Worm (Caenorhabditis elegans) whole organism, late embryonic: Measurements from ENCODE around the gene ZK688.7.

Experiments
- C08G9.2 ChIP-seq: sonication (generic microtip); optimal IDR thresholded peaks from 2 replicates; lab custom pipeline; 2016; ENCODE audit warnings: mild to moderate bottlenecking, missing genetic modification characterization, moderate library complexity, missing compliant biosample characterization
- C38D4.7 ChIP-seq: fragments of 200-800 bp; sonication (Bioruptor generic); optimal IDR thresholded peaks from 2 replicates; lab custom pipeline; 2018; ENCODE audit warnings: mild to moderate bottlenecking, missing genetic modification characterization, moderate library complexity, missing compliant biosample characterization
- Y22D7AL.16 ChIP-seq: sonication (generic microtip); optimal IDR thresholded peaks from 2 replicates; lab custom pipeline; 2016; ENCODE audit warnings: missing genetic modification characterization, missing compliant biosample characterization
- ahr-1 ChIP-seq: sonication (generic microtip); optimal IDR thresholded peaks from 2 replicates; lab custom pipeline; 2016; ENCODE audit warnings: missing genetic modification characterization, missing compliant biosample characterization
- ama-1 ChIP-seq: fragments of 150-350 bp; optimal IDR thresholded peaks from 2 replicates; lab custom pipeline; 2014
- ceh-18 ChIP-seq: sonication (generic microtip); optimal IDR thresholded peaks from 2 replicates; lab custom pipeline; 2016; ENCODE audit warnings: missing genetic modification characterization, missing compliant biosample characterization
- ceh-19 ChIP-seq: fragments of 200-800 bp; sonication (Bioruptor generic); optimal IDR thresholded peaks from 2 replicates; lab custom pipeline; 2018; ENCODE audit warnings: mild to moderate bottlenecking, missing genetic modification characterization, missing compliant biosample characterization
- ceh-22 ChIP-seq: sonication (generic microtip); optimal IDR thresholded peaks from 2 replicates; lab custom pipeline; 2017; ENCODE audit warnings: missing biosample characterization, missing genetic modification characterization
- ceh-24 ChIP-seq: sonication (generic microtip); optimal IDR thresholded peaks from 2 replicates; lab custom pipeline; 2016; ENCODE audit warnings: mild to moderate bottlenecking, missing genetic modification characterization, missing compliant biosample characterization
- ceh-34 ChIP-seq: sonication (generic microtip); optimal IDR thresholded peaks from 2 replicates; lab custom pipeline; 2016; ENCODE audit warnings: mild to moderate bottlenecking, missing genetic modification characterization, missing compliant biosample characterization
- che-1 ChIP-seq: sonication (generic microtip); optimal IDR thresholded peaks from 2 replicates; lab custom pipeline; 2016; ENCODE audit warnings: mild to moderate bottlenecking, missing genetic modification characterization, missing compliant biosample characterization
- dmd-4 ChIP-seq: sonication (generic microtip); optimal IDR thresholded peaks from 2 replicates; lab custom pipeline; 2016; ENCODE audit warnings: borderline replicate concordance, missing genetic modification characterization, missing compliant biosample characterization
- dve-1 ChIP-seq: sonication (generic microtip); optimal IDR thresholded peaks from 2 replicates; lab custom pipeline; 2017; ENCODE audit warnings: antibody characterized with exemption, mild to moderate bottlenecking, missing genetic modification characterization, missing compliant biosample characterization
- ets-4 ChIP-seq: sonication (generic microtip); optimal IDR thresholded peaks from 2 replicates; lab custom pipeline; 2016; ENCODE audit warnings: missing genetic modification characterization, missing compliant biosample characterization
- eyg-1 ChIP-seq: sonication (generic microtip); optimal IDR thresholded peaks from 2 replicates; lab custom pipeline; 2016; ENCODE audit warnings: missing genotype, missing genetic modification characterization, missing compliant biosample characterization
- gmeb-2 ChIP-seq: sonication (generic microtip); optimal IDR thresholded peaks from 2 replicates; lab custom pipeline; 2016; ENCODE audit warnings: missing genetic modification characterization, inconsistent platforms, missing compliant biosample characterization
- hlh-15 ChIP-seq: sonication (generic microtip); optimal IDR thresholded peaks from 2 replicates; lab custom pipeline; 2016; ENCODE audit warnings: missing genetic modification characterization, missing compliant biosample characterization
- hlh-30 ChIP-seq: sonication (generic microtip); optimal IDR thresholded peaks from 2 replicates; lab custom pipeline; 2017; ENCODE audit warnings: antibody characterized with exemption, missing genetic modification characterization, missing compliant biosample characterization; ENCODE audit not compliant: insufficient read depth
- hlh-6 ChIP-seq: sonication (generic microtip); optimal IDR thresholded peaks from 2 replicates; lab custom pipeline; 2016; ENCODE audit warnings: missing genotype, missing genetic modification characterization, missing compliant biosample characterization
- hlh-8 ChIP-seq: sonication (generic microtip); optimal IDR thresholded peaks from 2 replicates; lab custom pipeline; 2016; ENCODE audit warnings: missing genotype, missing genetic modification characterization, missing compliant biosample characterization
- lin-11 ChIP-seq: fragments of 200-800 bp; sonication (Bioruptor generic); optimal IDR thresholded peaks from 2 replicates; lab custom pipeline; 2018; ENCODE audit warnings: mild to moderate bottlenecking, missing genetic modification characterization, missing compliant biosample characterization
- mec-3 ChIP-seq: sonication (generic microtip); optimal IDR thresholded peaks from 2 replicates; lab custom pipeline; 2016; ENCODE audit warnings: borderline replicate concordance, missing genetic modification characterization, missing compliant biosample characterization
- nhr-232 ChIP-seq: sonication (generic microtip); optimal IDR thresholded peaks from 2 replicates; lab custom pipeline; 2016; ENCODE audit warnings: missing genetic modification characterization, missing compliant biosample characterization
- odd-2 ChIP-seq: sonication (generic microtip); optimal IDR thresholded peaks from 2 replicates; lab custom pipeline; 2017; ENCODE audit warnings: antibody characterized with exemption, mild to moderate bottlenecking, missing genetic modification characterization, missing compliant biosample characterization
- pqm-1 ChIP-seq: sonication (generic microtip); optimal IDR thresholded peaks from 2 replicates; lab custom pipeline; 2016; ENCODE audit warnings: missing genetic modification characterization, missing compliant biosample characterization
- pros-1 ChIP-seq: fragments of 150-350 bp; optimal IDR thresholded peaks from 2 replicates; lab custom pipeline; 2014; ENCODE audit warnings: missing biosample characterization, missing genetic modification reagents, missing genetic modification characterization
- rnt-1 ChIP-seq: sonication (generic microtip); optimal IDR thresholded peaks from 2 replicates; lab custom pipeline; 2016; ENCODE audit warnings: missing genetic modification characterization, missing compliant biosample characterization
- sdc-2 ChIP-seq: sonication (generic microtip); optimal IDR thresholded peaks from 2 replicates; lab custom pipeline; 2016; ENCODE audit warnings: missing genotype, missing genetic modification characterization, missing compliant biosample characterization
- sox-2 ChIP-seq: fragments of 200-800 bp; sonication (Bioruptor generic); IDR thresholded peaks from 2 replicates; pipeline ENCODE4 v1.3.6; 2022; ENCODE audit warnings: missing genetic modification reagents, missing genetic modification characterization, missing compliant biosample characterization
- sox-4 ChIP-seq: sonication (generic microtip); optimal IDR thresholded peaks from 2 replicates; lab custom pipeline; 2017; ENCODE audit warnings: mild to moderate bottlenecking, missing genetic modification characterization, inconsistent platforms, missing compliant biosample characterization
- tbx-7 ChIP-seq: sonication (generic microtip); optimal IDR thresholded peaks from 2 replicates; lab custom pipeline; 2016; ENCODE audit warnings: missing genotype, missing genetic modification characterization, missing compliant biosample characterization
- ttx-3 ChIP-seq: sonication (generic microtip); optimal IDR thresholded peaks from 2 replicates; lab custom pipeline; 2016; ENCODE audit warnings: missing genetic modification reagents, missing genetic modification characterization, missing compliant biosample characterization
- unc-3 ChIP-seq, 2 experiments: fragments of 200-800 bp in 1 of 2; sonication (Bioruptor generic) in 1 of 2; sonication (generic microtip) in 1 of 2; conservative IDR thresholded peaks in 1 of 2; optimal IDR thresholded peaks in 1 of 2; 2 replicates each; pipeline versions ENCODE4 v1.3.6 to Lab custom; 2016 to 2022; ENCODE audit warnings: missing compliant biosample characterization in 2 of 2, missing genetic modification characterization in 2 of 2, missing genetic modification reagents in 1 of 2
- unc-42 ChIP-seq: sonication (generic microtip); optimal IDR thresholded peaks from 2 replicates; lab custom pipeline; 2016; ENCODE audit warnings: missing genotype, missing genetic modification characterization, missing compliant biosample characterization
- unc-55 ChIP-seq: sonication (generic microtip); optimal IDR thresholded peaks from 2 replicates; lab custom pipeline; 2017; ENCODE audit warnings: missing biosample characterization, missing genetic modification reagents, missing genetic modification characterization
- ztf-16 ChIP-seq: sonication (generic microtip); optimal IDR thresholded peaks from 2 replicates; lab custom pipeline; 2017; ENCODE audit warnings: missing genetic modification characterization, missing compliant biosample characterization

Gene ZK688.7

ce11 chrIII:7919823-7920222, 8.4 kb upstream of the ZK688.7 start, which contains the start of gene C29E4.14:
C29E4.14 (plus strand) TSS chrIII:7920123.
- no peak for TF ChIP-seq hlh-8 (tag; lab: Kevin White, UChicago)
- no peak for TF ChIP-seq dve-1 (tag; lab: Kevin White, UChicago)
- no peak for TF ChIP-seq nhr-232 (tag; lab: Kevin White, UChicago)
- TF ChIP-seq Y22D7AL.16 (tag; lab: Kevin White, UChicago): no peak
- TF ChIP-seq dmd-4: no peak
- TF ChIP-seq unc-42 (tag; lab: Kevin White, UChicago): no peak
- TF ChIP-seq hlh-6 (tag; lab: Kevin White, UChicago): no peak
- no peak for TF ChIP-seq odd-2 (tag; lab: Kevin White, UChicago)
- no peak for TF ChIP-seq ahr-1 (tag; lab: Kevin White, UChicago)
- TF ChIP-seq sox-4 (tag; lab: Kevin White, UChicago): no peak
- no peak for TF ChIP-seq mec-3 (tag; lab: Kevin White, UChicago)
- TF ChIP-seq ama-1 (lab: Kevin White, UChicago): no peak

ce11 chrIII:7917667-7918066, 6.2 kb upstream of the ZK688.7 start, which contains the start of gene gly-3:
gly-3 (minus strand) TSS chrIII:7917767.
- no peak for TF ChIP-seq hlh-15 (tag; lab: Kevin White, UChicago)
- TF ChIP-seq che-1 (tag; lab: Kevin White, UChicago): no peak
- no peak for TF ChIP-seq ztf-16
- TF ChIP-seq C08G9.2: no peak
- TF ChIP-seq ceh-34 (tag; lab: Kevin White, UChicago): no peak
- no peak for TF ChIP-seq odd-2 (tag; lab: Kevin White, UChicago)
- no peak for TF ChIP-seq pqm-1 (tag; lab: Kevin White, UChicago)
- no peak for TF ChIP-seq ets-4 (tag; lab: Kevin White, UChicago)
- no peak for TF ChIP-seq sox-2
- TF ChIP-seq ceh-22: no peak
- TF ChIP-seq, all 69 proteins: peak for 0

DNA sequence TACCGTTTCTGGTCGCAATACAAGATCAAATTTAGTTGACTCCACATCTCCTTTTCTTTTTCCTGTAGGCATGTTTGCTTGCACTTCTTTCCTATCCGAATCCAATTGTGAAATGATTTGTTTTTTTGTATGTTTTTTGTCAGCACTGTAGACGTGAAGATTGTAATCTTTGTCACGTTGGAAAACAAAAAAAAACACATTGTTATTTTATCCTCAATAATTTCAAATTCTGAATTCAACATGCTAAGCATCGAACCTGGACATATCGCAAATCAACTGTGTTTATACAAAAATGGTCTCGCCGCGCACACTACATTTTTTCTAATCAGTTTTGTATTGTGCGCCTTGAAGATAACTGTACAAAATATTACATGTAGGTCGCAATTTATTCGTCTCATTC, 2.1 kb upstream of the ZK688.7 start, which contains the start of gene ZK688.12:
ZK688.12 (minus strand) TSS at position 101 of the 400 bp plus-strand sequence.
- TF ChIP-seq dmd-4 (no peak), nhr-232 (tag; lab: Kevin White, UChicago) (no peak), sox-2 (no peak), hlh-8 (tag; lab: Kevin White, UChicago) (no peak), mec-3 (tag; lab: Kevin White, UChicago) (no peak), tbx-7 (tag; lab: Kevin White, UChicago) (no peak), lin-11 (tag; lab: Kevin White, UChicago) (no peak), rnt-1 (tag; lab: Kevin White, UChicago) (no peak), unc-3 (GFP tag; conservative IDR thresholded peaks at IDR 0.05; lab: Robert Waterston, UW) (no peak), unc-3 (tag; optimal IDR thresholded peaks at IDR 0.05; lab: Kevin White, UChicago) (no peak), eyg-1 (no peak), sdc-2 (no peak), ahr-1 (tag; lab: Kevin White, UChicago) (no peak), C38D4.7 (no peak)

DNA sequence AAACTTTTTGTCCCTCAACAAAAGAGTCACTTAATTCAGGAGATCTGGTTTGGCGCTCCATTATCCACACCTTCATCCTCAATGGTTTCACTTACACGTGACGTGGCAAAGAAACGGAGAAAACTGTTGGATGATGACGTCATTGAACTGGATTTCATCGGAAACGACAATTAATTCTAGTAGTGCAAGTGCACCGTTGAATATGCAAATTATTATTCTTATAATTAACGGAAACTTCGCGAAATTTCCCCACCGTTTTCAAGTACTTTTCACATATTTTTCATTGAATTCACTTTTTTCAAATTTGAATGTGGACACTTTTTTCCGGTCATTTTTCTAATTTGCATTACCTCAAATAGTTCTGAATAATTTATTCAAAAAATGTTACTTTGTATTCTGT, 2.2 kb downstream of the ZK688.7 start, which contains the start of gene ZK688.1:
ZK688.1 (plus strand) TSS at position 301 of the 400 bp plus-strand sequence.
- TF ChIP-seq pqm-1 (tag; lab: Kevin White, UChicago): no peak
- TF ChIP-seq lin-11 (tag; lab: Kevin White, UChicago): no peak
- no peak for TF ChIP-seq ceh-18 (tag; lab: Kevin White, UChicago)
- no peak for TF ChIP-seq pros-1 (tag; lab: Kevin White, UChicago)

- TF ChIP-seq hlh-30 (no peak), gmeb-2 (no peak), ceh-24 (tag; lab: Kevin White, UChicago) (no peak), unc-55 (GFP tag; lab: Kevin White, UChicago) (peak; percentile 6), ttx-3 (tag; lab: Kevin White, UChicago) (no peak), ceh-19 (no peak)
- TF ChIP-seq, all 69 proteins: peak for 1
Observed at ce11 chrIII:7907515-7907914, 3.9 kb downstream of the ZK688.7 start, which contains the start of gene pcp-5. pcp-5 (minus strand) TSS chrIII:7907615.
